Fruit fly (Drosophila melanogaster) whole organism, prepupa: ENCODE measurements around the gene wls.
A peak's percentile ranks its signal among the peaks of the same experiment; 100 is the strongest.

Source experiments
- CG10631 ChIP-seq: fragments of 200-800 bp; sonication (Bioruptor generic); optimal IDR thresholded peaks from 2 replicates; lab custom pipeline; 2016; ENCODE audit warnings: missing biosample characterization, missing genetic modification characterization
- CG11902 ChIP-seq: fragments of 200-800 bp; sonication (Bioruptor generic); optimal IDR thresholded peaks from 3 replicates; lab custom pipeline; 2016; ENCODE audit warnings: missing biosample characterization, missing genetic modification characterization
- CG15336 ChIP-seq: fragments of 200-800 bp; sonication (Bioruptor generic); IDR thresholded peaks from 2 replicates; pipeline ENCODE4 v1.3.6; 2022; ENCODE audit warnings: missing biosample characterization, missing genetic modification characterization
- CG31627 ChIP-seq: fragments of 200-800 bp; sonication (Bioruptor generic); optimal IDR thresholded peaks from 3 replicates; lab custom pipeline; 2016; ENCODE audit warnings: missing biosample characterization, missing genetic modification characterization
- CG32006 ChIP-seq: fragments of 200-800 bp; sonication (Bioruptor generic); optimal IDR thresholded peaks from 3 replicates; lab custom pipeline; 2017; ENCODE audit warnings: missing biosample characterization, mild to moderate bottlenecking, missing genetic modification characterization
- CG3919 ChIP-seq: fragments of 200-800 bp; sonication (Bioruptor generic); optimal IDR thresholded peaks from 3 replicates; lab custom pipeline; 2016; ENCODE audit warnings: missing biosample characterization, missing genetic modification characterization
- CG4318 ChIP-seq: fragments of 200-800 bp; sonication (Bioruptor generic); optimal IDR thresholded peaks from 3 replicates; lab custom pipeline; 2017; ENCODE audit warnings: missing biosample characterization, mild to moderate bottlenecking, missing genetic modification characterization
- CG6163 ChIP-seq: fragments of 200-800 bp; sonication (Bioruptor generic); IDR thresholded peaks from 3 replicates; pipeline ENCODE4 v1.3.6; 2022; ENCODE audit warnings: missing biosample characterization, missing genetic modification characterization
- CG6276 ChIP-seq: fragments of 200-800 bp; sonication (Bioruptor generic); optimal IDR thresholded peaks from 2 replicates; lab custom pipeline; 2017; ENCODE audit warnings: missing biosample characterization, mild to moderate bottlenecking, missing genetic modification characterization
- CG6808 ChIP-seq: fragments of 200-800 bp; sonication (Bioruptor generic); optimal IDR thresholded peaks from 3 replicates; lab custom pipeline; 2017; ENCODE audit warnings: missing biosample characterization, missing genetic modification characterization, mild to moderate bottlenecking, moderate library complexity, missing genetic modification reagents
- CG6854 ChIP-seq: fragments of 200-800 bp; sonication (Bioruptor generic); optimal IDR thresholded peaks from 2 replicates; lab custom pipeline; 2017; ENCODE audit warnings: missing biosample characterization, mild to moderate bottlenecking, missing genetic modification characterization
- CG8319 ChIP-seq: fragments of 200-800 bp; sonication (Bioruptor generic); optimal IDR thresholded peaks from 3 replicates; lab custom pipeline; 2016; ENCODE audit warnings: missing biosample characterization, missing genetic modification characterization
- CG9139 ChIP-seq: fragments of 200-800 bp; sonication (Bioruptor generic); optimal IDR thresholded peaks from 3 replicates; lab custom pipeline; 2017; ENCODE audit warnings: missing biosample characterization, mild to moderate bottlenecking, missing genetic modification characterization
- Eip78C ChIP-seq: fragments of 200-800 bp; sonication (Bioruptor generic); peaks from one replicate; lab custom pipeline; 2016; ENCODE audit warnings: missing biosample characterization, missing genetic modification characterization
- Gug ChIP-seq: fragments of 200-800 bp; sonication (Bioruptor generic); IDR thresholded peaks from 2 replicates; pipeline ENCODE4 v1.3.6; 2022; ENCODE audit warnings: missing biosample characterization, missing genetic modification characterization
- Hr38 ChIP-seq: sonication (Bioruptor generic); optimal IDR thresholded peaks from 2 replicates; lab custom pipeline; 2016; ENCODE audit warnings: missing biosample characterization, missing genetic modification characterization
- achi ChIP-seq: fragments of 200-800 bp; sonication (Bioruptor generic); optimal IDR thresholded peaks from 3 replicates; lab custom pipeline; 2016; ENCODE audit warnings: missing biosample characterization, missing genetic modification characterization
- eg ChIP-seq: fragments of 200-800 bp; sonication (Bioruptor generic); IDR thresholded peaks from 3 replicates; pipeline ENCODE4 v1.3.6; 2022; ENCODE audit warnings: missing biosample characterization, missing genetic modification characterization
- fkh ChIP-seq: fragments of 200-800 bp; sonication (Bioruptor generic); optimal IDR thresholded peaks from 3 replicates; lab custom pipeline; 2017; ENCODE audit warnings: missing biosample characterization, mild to moderate bottlenecking, missing genetic modification characterization, moderate library complexity
- lz ChIP-seq: fragments of 200-800 bp; sonication (Bioruptor generic); optimal IDR thresholded peaks from 3 replicates; lab custom pipeline; 2016; ENCODE audit warnings: missing biosample characterization, missing genetic modification characterization
- net ChIP-seq: fragments of 200-800 bp; sonication (Bioruptor generic); optimal IDR thresholded peaks from 3 replicates; lab custom pipeline; 2016; ENCODE audit warnings: missing biosample characterization, missing genetic modification characterization
- pdm3 ChIP-seq: fragments of 200-800 bp; sonication (Bioruptor generic); optimal IDR thresholded peaks from 3 replicates; lab custom pipeline; 2016; ENCODE audit warnings: missing biosample characterization, missing genetic modification characterization
- salr ChIP-seq, 2 experiments: fragments of 200-800 bp; sonication (Bioruptor generic); optimal IDR thresholded peaks; 3 replicates each; lab custom pipeline; 2016 to 2018; ENCODE audit warnings: missing biosample characterization in 2 of 2, missing genetic modification characterization in 2 of 2, mild to moderate bottlenecking in 1 of 2
- ss ChIP-seq, 2 experiments: fragments of 200-800 bp; sonication (Bioruptor generic); optimal IDR thresholded peaks; 2 replicates in 1 of 2; 3 replicates in 1 of 2; lab custom pipeline; 2017 to 2018; ENCODE audit warnings: mild to moderate bottlenecking in 2 of 2, missing biosample characterization in 2 of 2, missing genetic modification characterization in 2 of 2, moderate library complexity in 1 of 2
- vri ChIP-seq: fragments of 200-800 bp; sonication (Bioruptor generic); optimal IDR thresholded peaks from 3 replicates; lab custom pipeline; 2016; ENCODE audit warnings: missing biosample characterization, mild to moderate bottlenecking, missing genetic modification characterization

The wls gene

dm6 chr3L:11118627-11119395 lies 50.6 kb downstream of the wls start (continued):
- TF ChIP-seq CG6276 (GFP tag; lab: Kevin White, UChicago) (peak; percentile 51), CG9139 (GFP tag; lab: Kevin White, UChicago) (peak; percentile 51), vri (GFP tag; lab: Kevin White, UChicago) (peak; percentile 37), eg (GFP tag; lab: Robert Waterston, UW) (peak; percentile 53; the same call in 2 of the 3 replicates), CG10631 (peak; percentile 23), CG32006 (peak; percentile 60), achi (GFP tag; lab: Kevin White, UChicago) (peak; percentile 15), CG6808 (peak; percentile 44)

dm6 chr3L:11117733-11118132 lies 51.7 kb downstream of the wls start:
- TF ChIP-seq Gug (GFP tag; lab: Robert Waterston, UW) (no peak), salr (GFP tag; optimal IDR thresholded peaks at IDR 0.05; lab: Kevin White, UChicago) (no peak), CG4318 (GFP tag; lab: Kevin White, UChicago) (no peak), CG15336 (GFP tag; lab: Robert Waterston, UW) (no peak), eg (GFP tag; lab: Robert Waterston, UW) (no peak), CG11902 (GFP tag; lab: Kevin White, UChicago) (no peak), pdm3 (GFP tag; lab: Kevin White, UChicago) (no peak), achi (GFP tag; lab: Kevin White, UChicago) (no peak), CG31627 (no peak), CG3919 (GFP tag; lab: Kevin White, UChicago) (no peak), Hr38 (no peak), ss (GFP tag; optimal IDR thresholded peaks at IDR 0.05; lab: Kevin White, UChicago) (no peak), Eip78C (no peak), net (GFP tag; lab: Kevin White, UChicago) (no peak), fkh (GFP tag; lab: Kevin White, UChicago) (no peak), lz (GFP tag; lab: Kevin White, UChicago) (no peak), CG6854 (no peak), CG6163 (GFP tag; lab: Robert Waterston, UW) (no peak), vri (GFP tag; lab: Kevin White, UChicago) (no peak), CG8319 (no peak)
